Worm (Caenorhabditis elegans) whole organism, young adult: ENCODE results near the gene C30H6.12.

Experiments used
- B0035.1 ChIP-seq: sonication (generic microtip); optimal IDR thresholded peaks from 2 replicates; lab custom pipeline; 2016; ENCODE audit warnings: missing genetic modification characterization, mild to moderate bottlenecking, missing compliant biosample characterization, missing genotype, missing genetic modification reagents
- B0336.3 ChIP-seq: fragments of 200-800 bp; sonication (Bioruptor generic); IDR thresholded peaks from 2 replicates; pipeline ENCODE4 v1.3.6; 2022; ENCODE audit warnings: missing genetic modification characterization, missing compliant biosample characterization
- F37B4.10 ChIP-seq: fragments of 200-800 bp; sonication (Bioruptor generic); IDR thresholded peaks from 2 replicates; pipeline ENCODE4 v1.3.6; 2022; ENCODE audit warnings: missing genetic modification characterization, missing compliant biosample characterization
- F57C9.4 ChIP-seq: sonication (generic microtip); optimal IDR thresholded peaks from 2 replicates; lab custom pipeline; 2017; ENCODE audit warnings: mild to moderate bottlenecking, missing genetic modification characterization, missing compliant biosample characterization
- K12H6.12 ChIP-seq: fragments of 200-800 bp; sonication (Bioruptor generic); optimal IDR thresholded peaks from 2 replicates; lab custom pipeline; 2018; ENCODE audit warnings: mild to moderate bottlenecking, missing genetic modification characterization, missing compliant biosample characterization
- Y53G8AR.9 ChIP-seq: fragments of 200-800 bp; sonication (Bioruptor generic); conservative IDR thresholded peaks from 2 replicates; pipeline ENCODE4 v1.3.6; 2022; ENCODE audit warnings: missing genetic modification reagents, missing genetic modification characterization, missing compliant biosample characterization
- Y79H2A.3 ChIP-seq: fragments of 200-800 bp; sonication (Bioruptor generic); conservative IDR thresholded peaks from 2 replicates; pipeline ENCODE4 v1.3.6; 2022; ENCODE audit warnings: missing genetic modification reagents, missing genetic modification characterization, missing compliant biosample characterization
- aptf-2 ChIP-seq: fragments of 200-800 bp; sonication (Bioruptor generic); conservative IDR thresholded peaks from 2 replicates; pipeline ENCODE4 v1.3.6; 2022; ENCODE audit warnings: missing genetic modification reagents, missing genetic modification characterization, missing compliant biosample characterization
- atf-7 ChIP-seq: sonication (generic microtip); optimal IDR thresholded peaks from 2 replicates; lab custom pipeline; 2017; ENCODE audit warnings: mild to moderate bottlenecking, missing genetic modification characterization, missing compliant biosample characterization
- attf-3 ChIP-seq: fragments of 200-800 bp; sonication (Bioruptor generic); conservative IDR thresholded peaks from 2 replicates; pipeline ENCODE4 v1.3.6; 2022; ENCODE audit warnings: missing genetic modification reagents, missing genetic modification characterization, missing compliant biosample characterization
- cebp-2 ChIP-seq: fragments of 200-800 bp; sonication (Bioruptor generic); IDR thresholded peaks from 2 replicates; pipeline ENCODE4 v1.3.6; 2022; ENCODE audit warnings: missing genetic modification characterization, missing compliant biosample characterization
- ceh-27 ChIP-seq: fragments of 200-800 bp; sonication (Bioruptor generic); optimal IDR thresholded peaks from 2 replicates; lab custom pipeline; 2018; ENCODE audit warnings: mild to moderate bottlenecking, missing genetic modification characterization, moderate library complexity, missing compliant biosample characterization
- ceh-40 ChIP-seq: fragments of 200-800 bp; sonication (Bioruptor generic); IDR thresholded peaks from 2 replicates; pipeline ENCODE4 v1.3.6; 2022; ENCODE audit warnings: missing genetic modification characterization, missing compliant biosample characterization
- dpff-1 ChIP-seq: sonication (generic microtip); optimal IDR thresholded peaks from 2 replicates; lab custom pipeline; 2017; ENCODE audit warnings: mild to moderate bottlenecking, missing genetic modification characterization, missing compliant biosample characterization
- ekl-4 ChIP-seq: fragments of 200-800 bp; sonication (Bioruptor generic); IDR thresholded peaks from 2 replicates; pipeline ENCODE4 v1.3.6; 2022; ENCODE audit warnings: missing genetic modification reagents, missing genetic modification characterization, missing compliant biosample characterization
- ets-4 ChIP-seq: fragments of 200-800 bp; sonication (Bioruptor generic); optimal IDR thresholded peaks from 2 replicates; lab custom pipeline; 2018; ENCODE audit warnings: mild to moderate bottlenecking, missing genetic modification characterization, missing compliant biosample characterization
- hrde-1 ChIP-seq: sonication (generic microtip); optimal IDR thresholded peaks from 2 replicates; lab custom pipeline; 2016; ENCODE audit warnings: missing genetic modification characterization, mild to moderate bottlenecking, missing compliant biosample characterization, moderate library complexity, missing genotype, missing genetic modification reagents, borderline replicate concordance
- hsf-1 ChIP-seq: fragments of 200-800 bp; sonication (Bioruptor generic); IDR thresholded peaks from 2 replicates; pipeline ENCODE4 v1.3.6; 2022; ENCODE audit warnings: missing genetic modification reagents, missing genetic modification characterization, missing compliant biosample characterization
- lag-1 ChIP-seq: fragments of 200-800 bp; sonication (Bioruptor generic); IDR thresholded peaks from 2 replicates; pipeline ENCODE4 v1.3.6; 2022; ENCODE audit warnings: missing genetic modification reagents, missing genetic modification characterization, missing compliant biosample characterization
- lin-35 ChIP-seq, 3 experiments: fragments of 150-350 bp in 2 of 3; sonication (generic microtip) in 1 of 3; optimal IDR thresholded peaks; 2 replicates each; lab custom pipeline; 2014 to 2018; ENCODE audit warnings: missing biosample characterization in 3 of 3, missing genetic modification characterization in 3 of 3, missing genetic modification reagents in 3 of 3
- lir-1 ChIP-seq: fragments of 200-800 bp; sonication (Bioruptor generic); conservative IDR thresholded peaks from 2 replicates; pipeline ENCODE4 v1.3.6; 2022; ENCODE audit warnings: missing genetic modification reagents, missing genetic modification characterization, missing compliant biosample characterization
- lsy-27 ChIP-seq: sonication (generic microtip); optimal IDR thresholded peaks from 2 replicates; lab custom pipeline; 2017; ENCODE audit warnings: missing genetic modification characterization, mild to moderate bottlenecking, missing compliant biosample characterization, antibody characterized with exemption, missing genotype, borderline replicate concordance; ENCODE audit not compliant: insufficient read depth
- madf-10 ChIP-seq: sonication (generic microtip); optimal IDR thresholded peaks from 2 replicates; lab custom pipeline; 2016; ENCODE audit warnings: mild to moderate bottlenecking, missing genetic modification characterization, missing compliant biosample characterization
- madf-8 ChIP-seq: fragments of 200-800 bp; sonication (Bioruptor generic); conservative IDR thresholded peaks from 2 replicates; pipeline ENCODE4 v1.3.6; 2022; ENCODE audit warnings: missing genetic modification reagents, missing genetic modification characterization, missing compliant biosample characterization
- nhr-179 ChIP-seq: sonication (generic microtip); optimal IDR thresholded peaks from 2 replicates; lab custom pipeline; 2016; ENCODE audit warnings: mild to moderate bottlenecking, missing genetic modification characterization, missing compliant biosample characterization
- nhr-27 ChIP-seq: fragments of 200-800 bp; sonication (Bioruptor generic); optimal IDR thresholded peaks from 2 replicates; lab custom pipeline; 2018; ENCODE audit warnings: mild to moderate bottlenecking, missing genetic modification characterization, moderate library complexity, missing compliant biosample characterization
- nhr-90 ChIP-seq: sonication (generic microtip); optimal IDR thresholded peaks from 2 replicates; lab custom pipeline; 2016; ENCODE audit warnings: missing genotype, mild to moderate bottlenecking, missing genetic modification characterization, missing compliant biosample characterization
- rcor-1 ChIP-seq: fragments of 200-800 bp; sonication (Bioruptor generic); IDR thresholded peaks from 2 replicates; pipeline ENCODE4 v1.3.6; 2022; ENCODE audit warnings: missing genetic modification reagents, missing genetic modification characterization, missing compliant biosample characterization
- sea-2 ChIP-seq: fragments of 200-800 bp; sonication (Bioruptor generic); IDR thresholded peaks from 2 replicates; pipeline ENCODE4 v1.3.6; 2022; ENCODE audit warnings: missing genetic modification characterization, missing compliant biosample characterization
- snpc-3.4 ChIP-seq: sonication (generic microtip); optimal IDR thresholded peaks from 2 replicates; lab custom pipeline; 2017; ENCODE audit warnings: missing genetic modification characterization, mild to moderate bottlenecking, missing compliant biosample characterization, antibody characterized with exemption, moderate library complexity, missing genotype, missing genetic modification reagents
- somi-1 ChIP-seq: fragments of 200-800 bp; sonication (Bioruptor generic); optimal IDR thresholded peaks from 2 replicates; lab custom pipeline; 2018; ENCODE audit warnings: mild to moderate bottlenecking, missing genetic modification characterization, missing compliant biosample characterization
- unc-62 ChIP-seq: fragments of 150-350 bp; optimal IDR thresholded peaks from 2 replicates; lab custom pipeline; 2014; ENCODE audit warnings: missing biosample characterization, missing genetic modification reagents, missing genetic modification characterization
- ztf-28 ChIP-seq: fragments of 200-800 bp; sonication (Bioruptor generic); IDR thresholded peaks from 2 replicates; pipeline ENCODE4 v1.3.6; 2022; ENCODE audit warnings: missing genetic modification reagents, missing genetic modification characterization, missing compliant biosample characterization

Gene C30H6.12

DNA sequence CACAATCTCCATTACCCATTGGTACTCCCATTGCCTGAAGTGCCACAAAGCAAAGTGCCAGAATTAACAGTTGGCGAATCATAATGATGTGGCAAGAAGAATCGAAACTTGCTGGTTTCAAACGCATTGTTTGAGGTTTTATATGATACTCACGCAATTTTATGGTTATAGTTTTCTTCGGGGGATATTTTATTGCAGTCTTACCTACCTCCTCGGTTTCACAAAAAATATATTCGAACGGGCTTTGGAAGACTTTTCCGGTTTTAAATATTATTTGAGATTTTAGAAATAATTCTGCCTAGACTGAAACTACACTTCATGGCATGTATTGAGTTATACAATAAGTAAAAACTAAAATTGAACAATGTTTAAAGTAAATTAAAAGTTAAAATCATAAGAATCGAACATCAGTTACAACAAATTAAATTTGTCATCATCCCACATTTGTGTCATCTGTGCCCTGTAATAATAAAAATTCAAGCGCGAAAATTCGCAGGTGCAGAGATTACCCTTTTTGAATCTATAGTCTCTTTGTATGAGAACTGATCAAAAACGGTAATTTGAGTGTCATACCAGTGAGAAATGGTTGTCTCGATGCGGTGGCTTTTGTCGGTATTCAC, 36.4 kb upstream of the C30H6.12 start, which contains the start of the genes clec-197 and clec-198:
clec-197 (minus strand) TSS at position 101 of the 620 bp plus-strand sequence.
clec-198 (plus strand) TSS at position 570 of the 620 bp plus-strand sequence.
- TF ChIP-seq lir-1 (GFP tag; lab: Robert Waterston, UW) (no peak), Y79H2A.3 (no peak), hsf-1 (GFP tag; lab: Robert Waterston, UW) (no peak), ztf-28 (GFP tag; lab: Robert Waterston, UW) (no peak), ets-4 (GFP tag; lab: Kevin White, UChicago) (no peak), lsy-27 (tag; lab: Kevin White, UChicago) (no peak), ekl-4 (GFP tag; lab: Robert Waterston, UW) (no peak), lin-35 (GFP tag; optimal IDR thresholded peaks at IDR 0.05; lab: Kevin White, UChicago) (no peak), unc-62 (no peak), madf-8 (GFP tag; lab: Robert Waterston, UW) (no peak), sea-2 (GFP tag; lab: Robert Waterston, UW) (no peak), K12H6.12 (no peak), ceh-27 (no peak), dpff-1 (tag; lab: Kevin White, UChicago) (no peak), attf-3 (GFP tag; lab: Robert Waterston, UW) (no peak), rcor-1 (GFP tag; lab: Robert Waterston, UW) (no peak)

DNA sequence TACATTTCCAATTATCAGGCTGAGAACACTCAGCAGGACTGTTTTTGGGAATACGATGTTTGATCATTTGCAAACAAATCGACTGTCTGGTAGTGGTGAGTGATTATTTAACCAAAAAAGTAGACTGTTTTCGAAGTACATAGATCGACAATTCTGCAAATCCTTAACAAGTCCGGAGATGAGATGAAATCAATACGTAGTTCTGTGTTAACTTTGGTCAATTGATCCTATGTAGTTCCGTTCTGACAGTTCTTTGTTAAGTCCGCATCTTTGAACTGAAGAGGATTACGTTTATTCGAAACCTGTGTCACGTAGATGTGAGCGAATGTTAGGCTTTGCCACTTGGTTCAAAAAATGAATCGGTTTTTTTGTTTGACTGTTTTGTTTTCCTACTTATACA, 31.6 kb upstream of the C30H6.12 start, which contains the start of gene clec-199:
clec-199 (plus strand) TSS at position 301 of the 400 bp plus-strand sequence.
- TF ChIP-seq lag-1 (GFP tag; lab: Robert Waterston, UW) (no peak), sea-2 (GFP tag; lab: Robert Waterston, UW) (no peak), Y53G8AR.9 (GFP tag; lab: Robert Waterston, UW) (no peak), lsy-27 (tag; lab: Kevin White, UChicago) (no peak), nhr-27 (tag; lab: Kevin White, UChicago) (no peak), rcor-1 (GFP tag; lab: Robert Waterston, UW) (no peak), ztf-28 (GFP tag; lab: Robert Waterston, UW) (no peak), somi-1 (GFP tag; lab: Kevin White, UChicago) (no peak), B0035.1 (tag; lab: Kevin White, UChicago) (no peak)
- TF ChIP-seq, all 124 proteins: peak for 0

- no peak for TF ChIP-seq madf-10 (tag; lab: Kevin White, UChicago)
- no peak for TF ChIP-seq ets-4 (GFP tag; lab: Kevin White, UChicago)
- TF ChIP-seq snpc-3.4 = no peak
- no peak for TF ChIP-seq F57C9.4 (tag; lab: Kevin White, UChicago)
- no peak for TF ChIP-seq nhr-179 (tag; lab: Kevin White, UChicago)
- no peak for TF ChIP-seq ekl-4 (GFP tag; lab: Robert Waterston, UW)
- no peak for TF ChIP-seq B0336.3 (GFP tag; lab: Robert Waterston, UW)
- no peak for TF ChIP-seq atf-7 (tag; lab: Kevin White, UChicago)
- no peak for TF ChIP-seq ceh-40
- no peak for TF ChIP-seq nhr-90
- no peak for TF ChIP-seq F37B4.10 (GFP tag; lab: Robert Waterston, UW)
- no peak for TF ChIP-seq hsf-1 (GFP tag; lab: Robert Waterston, UW)
- TF ChIP-seq hrde-1 (tag; lab: Kevin White, UChicago) = no peak
- TF ChIP-seq aptf-2 (GFP tag; lab: Robert Waterston, UW) = no peak
- no peak for TF ChIP-seq cebp-2 (GFP tag; lab: Robert Waterston, UW)
- TF ChIP-seq, all 124 proteins: peak for 0
Measured at ce11 chrIV:17361143-17361542, 22.0 kb upstream of the C30H6.12 start, which contains the start of gene clec-202. Gene clec-202, plus strand, starts transcription at chrIV:17361443.
